Worm (Caenorhabditis elegans) whole organism, L4 larva: ENCODE measurements around the gene dos-3.
A peak's percentile ranks its signal among the peaks of the same experiment; 100 is the strongest.

ENCODE experiments used
- D1046.2 ChIP-seq: fragments of 200-800 bp; sonication (Bioruptor generic); IDR thresholded peaks from 2 replicates; pipeline ENCODE4 v1.3.6; 2022; ENCODE audit warnings: missing genetic modification characterization, missing compliant biosample characterization
- F10B5.3 ChIP-seq: sonication (generic microtip); optimal IDR thresholded peaks from 2 replicates; lab custom pipeline; 2016; ENCODE audit warnings: mild to moderate bottlenecking, missing genetic modification characterization, missing compliant biosample characterization
- F44E2.7 ChIP-seq: fragments of 200-800 bp; sonication (Bioruptor generic); IDR thresholded peaks from 2 replicates; pipeline ENCODE4 v2.1.2; 2022; ENCODE audit warnings: missing genetic modification characterization, missing compliant biosample characterization
- T26A8.4 ChIP-seq: fragments of 200-800 bp; sonication (Bioruptor generic); IDR thresholded peaks from 2 replicates; pipeline ENCODE4 v1.3.6; 2022; ENCODE audit warnings: missing genetic modification characterization, missing compliant biosample characterization
- Y48G9A.11 ChIP-seq: fragments of 200-800 bp; sonication (Bioruptor generic); IDR thresholded peaks from 2 replicates; pipeline ENCODE4 v1.3.6; 2022; ENCODE audit warnings: missing genetic modification reagents, missing genetic modification characterization, missing compliant biosample characterization
- ZK546.5 ChIP-seq, 2 experiments: sonication (generic microtip); optimal IDR thresholded peaks; 2 replicates each; lab custom pipeline; 2017; ENCODE audit warnings: missing biosample characterization in 2 of 2, missing genetic modification characterization in 2 of 2
- aha-1 ChIP-seq: fragments of 150-350 bp; peaks from one replicate; lab custom pipeline; 2014; ENCODE audit warnings: missing biosample characterization, missing genetic modification characterization
- arid-1 ChIP-seq: fragments of 200-800 bp; sonication (Bioruptor generic); conservative IDR thresholded peaks from 2 replicates; pipeline ENCODE4 v1.3.6; 2022; ENCODE audit warnings: missing genetic modification reagents, missing genetic modification characterization, missing compliant biosample characterization
- ceh-20 ChIP-seq: fragments of 200-800 bp; sonication (Bioruptor generic); IDR thresholded peaks from 2 replicates; pipeline ENCODE4 v1.3.6; 2022; ENCODE audit warnings: missing genetic modification reagents, missing genetic modification characterization, missing compliant biosample characterization
- ceh-28 ChIP-seq: fragments of 150-350 bp; optimal IDR thresholded peaks from 2 replicates; lab custom pipeline; 2014; ENCODE audit warnings: missing biosample characterization, missing genetic modification reagents, missing genetic modification characterization
- ceh-32 ChIP-seq: sonication (generic microtip); optimal IDR thresholded peaks from 2 replicates; lab custom pipeline; 2016; ENCODE audit warnings: mild to moderate bottlenecking, missing genetic modification characterization, missing compliant biosample characterization; ENCODE audit not compliant: poor library complexity
- cey-2 ChIP-seq: sonication (generic microtip); optimal IDR thresholded peaks from 3 replicates; lab custom pipeline; 2017; ENCODE audit warnings: missing genetic modification characterization, mild to moderate bottlenecking, missing compliant biosample characterization, antibody characterized with exemption, borderline replicate concordance; ENCODE audit not compliant: insufficient read depth
- daf-16 ChIP-seq, 3 experiments: sonication (generic microtip); optimal IDR thresholded peaks; 2 replicates each; lab custom pipeline; 2016 to 2017; ENCODE audit warnings: missing genetic modification characterization in 3 of 3, missing genetic modification reagents in 3 of 3, mild to moderate bottlenecking in 2 of 3, missing compliant biosample characterization in 2 of 3, missing biosample characterization in 1 of 3, moderate library complexity in 1 of 3
- dmd-6 ChIP-seq: fragments of 200-800 bp; sonication (Bioruptor generic); IDR thresholded peaks from 2 replicates; pipeline ENCODE4 v1.3.6; 2022; ENCODE audit warnings: missing genetic modification reagents, missing genetic modification characterization, missing compliant biosample characterization
- dmd-9 ChIP-seq: fragments of 200-800 bp; sonication (Bioruptor generic); IDR thresholded peaks from 2 replicates; pipeline ENCODE4 v1.3.6; 2022; ENCODE audit warnings: missing genetic modification reagents, missing genetic modification characterization, missing compliant biosample characterization
- dpl-1 ChIP-seq: fragments of 150-350 bp; optimal IDR thresholded peaks from 2 replicates; lab custom pipeline; 2014; ENCODE audit warnings: missing biosample characterization, missing genetic modification reagents, missing genetic modification characterization
- duxl-1 ChIP-seq: sonication (generic microtip); optimal IDR thresholded peaks from 2 replicates; lab custom pipeline; 2016; ENCODE audit warnings: mild to moderate bottlenecking, missing genetic modification characterization, moderate library complexity, missing compliant biosample characterization; ENCODE audit not compliant: poor library complexity
- dve-1 ChIP-seq: sonication (generic microtip); optimal IDR thresholded peaks from 2 replicates; lab custom pipeline; 2017; ENCODE audit warnings: antibody characterized with exemption, mild to moderate bottlenecking, missing genetic modification characterization, missing compliant biosample characterization; ENCODE audit not compliant: insufficient read depth
- egl-43 ChIP-seq: fragments of 200-800 bp; sonication (Bioruptor generic); IDR thresholded peaks from 2 replicates; pipeline ENCODE4 v1.3.6; 2022; ENCODE audit warnings: missing genetic modification reagents, missing genetic modification characterization, missing compliant biosample characterization
- fkh-10 ChIP-seq: fragments of 150-350 bp; optimal IDR thresholded peaks from 2 replicates; lab custom pipeline; 2014; ENCODE audit warnings: missing biosample characterization, missing genetic modification reagents, missing genetic modification characterization
- hif-1 ChIP-seq, 2 experiments: sonication (generic microtip); optimal IDR thresholded peaks; 2 replicates each; lab custom pipeline; 2016 to 2017; ENCODE audit warnings: missing compliant biosample characterization in 2 of 2, missing genetic modification characterization in 2 of 2, missing genetic modification reagents in 2 of 2, missing genotype in 2 of 2, mild to moderate bottlenecking in 1 of 2
- hlh-11 ChIP-seq: fragments of 200-800 bp; sonication (Bioruptor generic); optimal IDR thresholded peaks from 2 replicates; lab custom pipeline; 2018; ENCODE audit warnings: mild to moderate bottlenecking, missing genetic modification characterization, missing compliant biosample characterization
- hlh-30 ChIP-seq: sonication (generic microtip); optimal IDR thresholded peaks from 2 replicates; lab custom pipeline; 2017; ENCODE audit warnings: antibody characterized with exemption, mild to moderate bottlenecking, missing genetic modification characterization, missing compliant biosample characterization; ENCODE audit not compliant: insufficient read depth
- hmg-1.1 ChIP-seq: fragments of 200-800 bp; sonication (Bioruptor generic); IDR thresholded peaks from 2 replicates; pipeline ENCODE4 v1.3.6; 2022; ENCODE audit warnings: missing genetic modification reagents, missing genetic modification characterization, missing compliant biosample characterization
- lin-15B ChIP-seq: fragments of 150-350 bp; sonication (generic microtip); optimal IDR thresholded peaks from 3 replicates; lab custom pipeline; 2014; ENCODE audit warnings: missing biosample characterization, missing genetic modification characterization
- lin-29 ChIP-seq: fragments of 200-800 bp; sonication (Bioruptor generic); IDR thresholded peaks from 2 replicates; pipeline ENCODE4 v1.3.6; 2022; ENCODE audit warnings: missing genetic modification reagents, missing genetic modification characterization, missing compliant biosample characterization
- lsy-2 ChIP-seq, 2 experiments: fragments of 150-350 bp in 1 of 2; sonication (generic microtip) in 1 of 2; optimal IDR thresholded peaks; 2 replicates each; lab custom pipeline; 2014 to 2017; ENCODE audit warnings: missing biosample characterization in 2 of 2, missing genetic modification characterization in 2 of 2
- mep-1 ChIP-seq: fragments of 150-350 bp; sonication (generic microtip); optimal IDR thresholded peaks from 3 replicates; lab custom pipeline; 2014; ENCODE audit warnings: missing biosample characterization, missing genetic modification characterization
- mes-2 ChIP-seq: sonication (generic microtip); optimal IDR thresholded peaks from 2 replicates; lab custom pipeline; 2016; ENCODE audit warnings: missing genotype, mild to moderate bottlenecking, missing genetic modification characterization, missing compliant biosample characterization; ENCODE audit not compliant: poor library complexity, severe bottlenecking
- mxl-2 ChIP-seq: fragments of 200-800 bp; sonication (Bioruptor generic); conservative IDR thresholded peaks from 2 replicates; pipeline ENCODE4 v1.3.6; 2022; ENCODE audit warnings: missing genetic modification reagents, missing genetic modification characterization, missing compliant biosample characterization
- nhr-10 ChIP-seq: fragments of 150-350 bp; optimal IDR thresholded peaks from 2 replicates; lab custom pipeline; 2014; ENCODE audit warnings: missing biosample characterization, missing genetic modification characterization
- nhr-102 ChIP-seq: sonication (generic microtip); optimal IDR thresholded peaks from 2 replicates; lab custom pipeline; 2016; ENCODE audit warnings: mild to moderate bottlenecking, missing genetic modification characterization, moderate library complexity, missing compliant biosample characterization
- nhr-11 ChIP-seq: fragments of 150-350 bp; optimal IDR thresholded peaks from 2 replicates; lab custom pipeline; 2014; ENCODE audit warnings: missing biosample characterization, missing genetic modification characterization
- nhr-237 ChIP-seq: sonication (generic microtip); optimal IDR thresholded peaks from 2 replicates; lab custom pipeline; 2017; ENCODE audit warnings: missing biosample characterization, missing genetic modification characterization
- nhr-28 ChIP-seq: fragments of 150-350 bp; optimal IDR thresholded peaks from 2 replicates; lab custom pipeline; 2014; ENCODE audit warnings: missing biosample characterization, missing genetic modification characterization
- nhr-6 ChIP-seq: fragments of 150-350 bp; optimal IDR thresholded peaks from 2 replicates; lab custom pipeline; 2014; ENCODE audit warnings: missing biosample characterization, missing genetic modification characterization
- nhr-77 ChIP-seq: fragments of 150-350 bp; optimal IDR thresholded peaks from 2 replicates; lab custom pipeline; 2014; ENCODE audit warnings: missing biosample characterization, missing genetic modification characterization
- php-3 ChIP-seq: fragments of 200-800 bp; sonication (Bioruptor generic); IDR thresholded peaks from 2 replicates; pipeline ENCODE4 v1.3.6; 2022; ENCODE audit warnings: missing genetic modification reagents, missing genetic modification characterization, missing compliant biosample characterization
- pqm-1 ChIP-seq: sonication (generic microtip); optimal IDR thresholded peaks from 2 replicates; lab custom pipeline; 2017; ENCODE audit warnings: missing biosample characterization, missing genetic modification characterization
- rbr-2 ChIP-seq: sonication (generic microtip); optimal IDR thresholded peaks from 2 replicates; lab custom pipeline; 2016; ENCODE audit warnings: missing genotype, missing genetic modification characterization, missing compliant biosample characterization
- sdz-12 ChIP-seq: fragments of 200-800 bp; sonication (Bioruptor generic); optimal IDR thresholded peaks from 2 replicates; lab custom pipeline; 2018; ENCODE audit warnings: mild to moderate bottlenecking, missing genetic modification characterization, missing compliant biosample characterization
- set-16 ChIP-seq: fragments of 200-800 bp; sonication (Bioruptor generic); IDR thresholded peaks from 2 replicates; pipeline ENCODE4 v1.3.6; 2022; ENCODE audit warnings: missing genetic modification reagents, missing genetic modification characterization, missing compliant biosample characterization
- spr-1 ChIP-seq: sonication (generic microtip); optimal IDR thresholded peaks from 2 replicates; lab custom pipeline; 2016; ENCODE audit warnings: mild to moderate bottlenecking, missing genetic modification characterization, missing compliant biosample characterization
- tag-97 ChIP-seq: fragments of 200-800 bp; sonication (Bioruptor generic); IDR thresholded peaks from 2 replicates; pipeline ENCODE4 v1.3.6; 2022; ENCODE audit warnings: missing genetic modification characterization, missing compliant biosample characterization
- unc-130 ChIP-seq: sonication (generic microtip); optimal IDR thresholded peaks from 2 replicates; lab custom pipeline; 2016; ENCODE audit warnings: missing genetic modification reagents, missing genetic modification characterization, missing compliant biosample characterization
- vab-7 ChIP-seq: fragments of 200-800 bp; sonication (Bioruptor generic); IDR thresholded peaks from 2 replicates; pipeline ENCODE4 v1.3.6; 2022; ENCODE audit warnings: missing genetic modification reagents, missing genetic modification characterization, missing compliant biosample characterization
- zip-11 ChIP-seq: fragments of 200-800 bp; sonication (Bioruptor generic); IDR thresholded peaks from 2 replicates; pipeline ENCODE4 v1.3.6; 2022; ENCODE audit warnings: missing genetic modification characterization, missing compliant biosample characterization
- zip-2 ChIP-seq: fragments of 150-350 bp; optimal IDR thresholded peaks from 2 replicates; lab custom pipeline; 2014; ENCODE audit warnings: missing biosample characterization, missing genetic modification characterization

Gene dos-3

ce11 chrIII:794000-794399, 45.4 kb downstream of the dos-3 start, which contains the start of gene rps-29:
rps-29 (plus strand) TSS chrIII:794300.
- TF ChIP-seq aha-1 (tag; lab: Kevin White, UChicago) (peak; percentile 1), ceh-28 (peak; percentile 15), sdz-12 (GFP tag; lab: Kevin White, UChicago) (no peak)

- peak; percentile 87 for TF ChIP-seq hlh-30 (tag; lab: Kevin White, UChicago)
- TF ChIP-seq nhr-102 (tag; lab: Kevin White, UChicago): peak; percentile 31
- peak; percentile 46; the same call in 1 of the 2 replicates for TF ChIP-seq dmd-9 (GFP tag; lab: Robert Waterston, UW)
- no peak for TF ChIP-seq daf-16 (GFP tag; optimal IDR thresholded peaks at IDR 0.05; lab: Kevin White, UChicago)
- peak; percentile 29 for TF ChIP-seq daf-16 (tag; optimal IDR thresholded peaks at IDR 0.05; lab: Kevin White, UChicago)
- TF ChIP-seq nhr-237: no peak
- no peak for TF ChIP-seq zip-11 (GFP tag; lab: Robert Waterston, UW)
- TF ChIP-seq ceh-20 (GFP tag; lab: Robert Waterston, UW): 0 out of 2 replicates have a peak, but pooled peaks have one; percentile 22
- peak; percentile 25 for TF ChIP-seq pqm-1 (tag; lab: Kevin White, UChicago)
- peak; percentile 14 for TF ChIP-seq lin-15B (tag; lab: Kevin White, UChicago)
- TF ChIP-seq dve-1 (tag; lab: Kevin White, UChicago): peak; percentile 72
- TF ChIP-seq T26A8.4: peak; percentile 58
- TF ChIP-seq nhr-6 (tag; lab: Kevin White, UChicago): peak; percentile 71
- TF ChIP-seq arid-1 (GFP tag; lab: Robert Waterston, UW): 0 out of 2 replicates have a peak, but pooled peaks have one; percentile 32
- peak; percentile 100 for TF ChIP-seq D1046.2
- TF ChIP-seq lsy-2 (tag; optimal IDR thresholded peaks at IDR 0.05; lab: Kevin White, UChicago): peak; percentile 94 to 99
- TF ChIP-seq egl-43 (GFP tag; lab: Robert Waterston, UW): 0 out of 2 replicates have a peak, but pooled peaks have one; percentile 20
- no peak for TF ChIP-seq F44E2.7
- no peak for TF ChIP-seq ceh-32 (tag; lab: Kevin White, UChicago)
- peak; percentile 81 for TF ChIP-seq dpl-1 (GFP tag; lab: Kevin White, UChicago)
- TF ChIP-seq hif-1 (tag; optimal IDR thresholded peaks at IDR 0.05; lab: Kevin White, UChicago): peak in 1 of 2 experiments; percentile 61
- TF ChIP-seq nhr-11 (tag; lab: Kevin White, UChicago): peak; percentile 63
- TF ChIP-seq nhr-10 (tag; lab: Kevin White, UChicago): no peak
- peak; percentile 59 for TF ChIP-seq unc-130 (GFP tag; lab: Kevin White, UChicago)
- TF ChIP-seq vab-7 (GFP tag; lab: Robert Waterston, UW): no peak
- peak; percentile 23 for TF ChIP-seq nhr-77
- peak; percentile 7 for TF ChIP-seq zip-2 (tag; lab: Kevin White, UChicago)
- TF ChIP-seq lin-29 (GFP tag; lab: Robert Waterston, UW): no peak
- TF ChIP-seq mep-1: peak; percentile 84
- peak; percentile 78 for TF ChIP-seq rbr-2 (tag; lab: Kevin White, UChicago)
- peak; percentile 28 for TF ChIP-seq spr-1 (tag; lab: Kevin White, UChicago)
- TF ChIP-seq php-3 (GFP tag; lab: Robert Waterston, UW): no peak
- peak; percentile 70 for TF ChIP-seq nhr-28 (tag; lab: Kevin White, UChicago)
- no peak for TF ChIP-seq ZK546.5 (tag; optimal IDR thresholded peaks at IDR 0.05; lab: Kevin White, UChicago)
- TF ChIP-seq Y48G9A.11 (GFP tag; lab: Robert Waterston, UW): peak; percentile 61; the same call in 1 of the 2 replicates
- TF ChIP-seq mxl-2: no peak
- TF ChIP-seq aha-1 (tag; lab: Kevin White, UChicago): peak; percentile 99
- TF ChIP-seq mes-2: peak; percentile 85
- peak; percentile 15 for TF ChIP-seq F10B5.3 (tag; lab: Kevin White, UChicago)
- TF ChIP-seq tag-97 (GFP tag; lab: Robert Waterston, UW): no peak
- TF ChIP-seq dmd-6 (GFP tag; lab: Robert Waterston, UW): peak; percentile 36
- TF ChIP-seq set-16 (GFP tag; lab: Robert Waterston, UW): peak; percentile 39; the same call in 1 of the 2 replicates
- no peak for TF ChIP-seq cey-2 (tag; lab: Kevin White, UChicago)
- peak; percentile 72 for TF ChIP-seq hmg-1.1 (GFP tag; lab: Robert Waterston, UW)
- peak; percentile 69 for TF ChIP-seq fkh-10 (GFP tag; lab: Kevin White, UChicago)
- peak; percentile 62 for TF ChIP-seq hlh-11 (tag; lab: Kevin White, UChicago)
- peak; percentile 42 for TF ChIP-seq duxl-1 (tag; lab: Kevin White, UChicago)
These were observed 45.8 kb downstream of the dos-3 start, which contains the start of gene snt-2 for ce11 chrIII:793595-793994. snt-2 (minus strand) TSS chrIII:793733.
